Worm (Caenorhabditis elegans) whole organism, L1 larva: Measurements from ENCODE around the gene F58G6.7.

Experiments
- F16B12.6 ChIP-seq: fragments of 150-350 bp; optimal IDR thresholded peaks from 2 replicates; lab custom pipeline; 2014; ENCODE audit warnings: missing biosample characterization, missing genetic modification characterization
- aly-2 ChIP-seq: fragments of 150-350 bp; optimal IDR thresholded peaks from 2 replicates; lab custom pipeline; 2014; ENCODE audit warnings: missing biosample characterization, missing genetic modification characterization
- blmp-1 ChIP-seq: fragments of 150-350 bp; optimal IDR thresholded peaks from 2 replicates; lab custom pipeline; 2014; ENCODE audit warnings: missing biosample characterization, missing genetic modification characterization
- ceh-82 ChIP-seq, 3 experiments: fragments of 150-350 bp in 1 of 3; sonication (generic microtip) in 2 of 3; optimal IDR thresholded peaks; 2 replicates each; lab custom pipeline; 2014 to 2017; ENCODE audit warnings: missing biosample characterization in 3 of 3, missing genetic modification characterization in 3 of 3
- dsc-1 ChIP-seq: sonication (generic microtip); optimal IDR thresholded peaks from 2 replicates; lab custom pipeline; 2016; ENCODE audit warnings: mild to moderate bottlenecking, missing genetic modification characterization, missing compliant biosample characterization
- efl-1 ChIP-seq, 4 experiments: fragments of 150-350 bp; optimal IDR thresholded peaks in 3 of 4; peaks in 1 of 4; 1 replicate in 1 of 4; 2 replicates in 3 of 4; lab custom pipeline; 2014; ENCODE audit warnings: missing biosample characterization in 2 of 4, missing genetic modification characterization in 2 of 4, missing genetic modification reagents in 2 of 4
- egl-13 ChIP-seq: sonication (generic microtip); optimal IDR thresholded peaks from 2 replicates; lab custom pipeline; 2016; ENCODE audit warnings: missing genotype, missing genetic modification reagents, missing genetic modification characterization, missing compliant biosample characterization
- ets-5 ChIP-seq: fragments of 200-800 bp; sonication (Bioruptor generic); IDR thresholded peaks from 2 replicates; pipeline ENCODE4 v1.3.6; 2022; ENCODE audit warnings: missing genetic modification characterization, missing compliant biosample characterization
- fkh-10 ChIP-seq: sonication (generic microtip); optimal IDR thresholded peaks from 2 replicates; lab custom pipeline; 2017; ENCODE audit warnings: missing biosample characterization, missing genetic modification reagents, missing genetic modification characterization
- fkh-8 ChIP-seq: sonication (generic microtip); optimal IDR thresholded peaks from 2 replicates; lab custom pipeline; 2016; ENCODE audit warnings: mild to moderate bottlenecking, missing genetic modification characterization, missing compliant biosample characterization
- hlh-17 ChIP-seq: fragments of 200-800 bp; sonication (Bioruptor generic); optimal IDR thresholded peaks from 2 replicates; lab custom pipeline; 2018; ENCODE audit warnings: missing genetic modification characterization, mild to moderate bottlenecking, missing compliant biosample characterization, moderate library complexity, borderline replicate concordance
- hpl-2 ChIP-seq: fragments of 150-350 bp; optimal IDR thresholded peaks from 2 replicates; lab custom pipeline; 2014; ENCODE audit warnings: missing biosample characterization, missing genetic modification reagents, missing genetic modification characterization
- irx-1 ChIP-seq: sonication (generic microtip); optimal IDR thresholded peaks from 2 replicates; lab custom pipeline; 2016; ENCODE audit warnings: missing genetic modification characterization, missing compliant biosample characterization
- isw-1 ChIP-seq: fragments of 200-800 bp; sonication (Bioruptor generic); IDR thresholded peaks from 2 replicates; pipeline ENCODE4 v1.3.6; 2022; ENCODE audit warnings: missing genetic modification characterization, missing compliant biosample characterization
- lin-35 ChIP-seq, 2 experiments: fragments of 150-350 bp; optimal IDR thresholded peaks; 2 replicates each; lab custom pipeline; 2014; ENCODE audit warnings: missing biosample characterization in 2 of 2, missing genetic modification characterization in 2 of 2, missing genetic modification reagents in 2 of 2
- lsy-2 ChIP-seq, 2 experiments: fragments of 150-350 bp; optimal IDR thresholded peaks; 2 replicates each; lab custom pipeline; 2014; ENCODE audit warnings: missing biosample characterization in 2 of 2, missing genetic modification characterization in 2 of 2
- mdl-1 ChIP-seq, 2 experiments: fragments of 150-350 bp; optimal IDR thresholded peaks; 2 replicates each; lab custom pipeline; 2014 to 2017; ENCODE audit warnings: missing biosample characterization in 2 of 2, missing genetic modification characterization in 2 of 2, inconsistent platforms in 1 of 2
- mep-1 ChIP-seq: fragments of 150-350 bp; optimal IDR thresholded peaks from 2 replicates; lab custom pipeline; 2014; ENCODE audit warnings: missing biosample characterization, missing genetic modification characterization
- nhr-11 ChIP-seq: fragments of 150-350 bp; optimal IDR thresholded peaks from 2 replicates; lab custom pipeline; 2014; ENCODE audit warnings: missing biosample characterization, missing genetic modification characterization
- nhr-20 ChIP-seq: sonication (generic microtip); optimal IDR thresholded peaks from 2 replicates; lab custom pipeline; 2016; ENCODE audit warnings: mild to moderate bottlenecking, missing genetic modification characterization, missing compliant biosample characterization
- nhr-77 ChIP-seq: fragments of 150-350 bp; optimal IDR thresholded peaks from 2 replicates; lab custom pipeline; 2014; ENCODE audit warnings: missing biosample characterization, missing genetic modification characterization
- nhr-85 ChIP-seq: sonication (generic microtip); peaks from one replicate; lab custom pipeline; 2016; ENCODE audit warnings: missing genetic modification characterization, inconsistent platforms, missing compliant biosample characterization
- nhr-90 ChIP-seq: sonication (generic microtip); optimal IDR thresholded peaks from 2 replicates; lab custom pipeline; 2016; ENCODE audit warnings: mild to moderate bottlenecking, missing genetic modification characterization, missing compliant biosample characterization; ENCODE audit not compliant: poor library complexity
- rnt-1 ChIP-seq: sonication (generic microtip); optimal IDR thresholded peaks from 2 replicates; lab custom pipeline; 2016; ENCODE audit warnings: mild to moderate bottlenecking, missing genetic modification characterization, moderate library complexity, missing compliant biosample characterization
- snpc-4 ChIP-seq: fragments of 150-350 bp; optimal IDR thresholded peaks from 2 replicates; lab custom pipeline; 2014; ENCODE audit warnings: missing biosample characterization, missing genetic modification characterization
- sup-37 ChIP-seq: fragments of 200-800 bp; sonication (Bioruptor generic); optimal IDR thresholded peaks from 2 replicates; lab custom pipeline; 2018; ENCODE audit warnings: mild to moderate bottlenecking, missing genetic modification characterization, missing compliant biosample characterization
- swsn-7 ChIP-seq: sonication (generic microtip); optimal IDR thresholded peaks from 2 replicates; lab custom pipeline; 2016; ENCODE audit warnings: missing genetic modification characterization, missing compliant biosample characterization
- tbx-2 ChIP-seq: sonication (generic microtip); optimal IDR thresholded peaks from 2 replicates; lab custom pipeline; 2016; ENCODE audit warnings: missing genetic modification characterization, missing compliant biosample characterization
- tlp-1 ChIP-seq: fragments of 150-350 bp; optimal IDR thresholded peaks from 2 replicates; lab custom pipeline; 2014; ENCODE audit warnings: missing biosample characterization, missing genetic modification characterization
- unc-30 ChIP-seq: sonication (generic microtip); optimal IDR thresholded peaks from 2 replicates; lab custom pipeline; 2017; ENCODE audit warnings: missing biosample characterization, missing genetic modification characterization
- vab-15 ChIP-seq: sonication (generic microtip); optimal IDR thresholded peaks from 2 replicates; lab custom pipeline; 2017; ENCODE audit warnings: missing genotype, mild to moderate bottlenecking, missing genetic modification characterization, missing compliant biosample characterization
- zag-1 ChIP-seq: fragments of 150-350 bp; optimal IDR thresholded peaks from 2 replicates; lab custom pipeline; 2014; ENCODE audit warnings: missing biosample characterization, missing genetic modification characterization
- zip-4 ChIP-seq: fragments of 200-800 bp; sonication (Bioruptor generic); optimal IDR thresholded peaks from 2 replicates; lab custom pipeline; 2018; ENCODE audit warnings: mild to moderate bottlenecking, missing genetic modification characterization, moderate library complexity, missing compliant biosample characterization
- ztf-11 ChIP-seq, 2 experiments: sonication (generic microtip); optimal IDR thresholded peaks; 2 replicates each; lab custom pipeline; 2016 to 2017; ENCODE audit warnings: missing genetic modification characterization in 2 of 2, missing biosample characterization in 1 of 2, missing compliant biosample characterization in 1 of 2

F58G6.7 gene

DNA sequence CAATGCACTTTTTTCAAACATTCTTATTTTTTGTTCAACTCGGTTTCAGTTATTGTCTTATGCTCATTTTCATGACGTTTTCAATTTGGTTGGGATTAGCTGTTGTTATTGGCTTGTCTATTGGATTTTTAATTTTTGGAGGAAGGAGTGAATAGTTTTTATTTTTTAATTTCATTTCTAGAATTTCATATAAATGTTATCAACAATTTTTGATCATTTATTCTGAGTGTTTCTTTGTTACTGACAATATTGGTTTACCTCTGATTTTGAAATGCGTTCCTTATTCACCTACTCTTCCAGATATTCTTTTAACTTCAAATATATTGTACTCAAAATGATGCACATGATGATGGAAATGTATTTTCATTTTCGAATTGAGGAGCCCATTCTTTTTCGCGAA, at the start of gene F58G6.7:
Gene F58G6.7 (plus strand): TSS at position 301 of the 400 bp plus-strand sequence.
- TF ChIP-seq isw-1 (no peak), nhr-90 (tag; lab: Kevin White, UChicago) (no peak), fkh-8 (tag; lab: Kevin White, UChicago) (no peak), fkh-10 (no peak), rnt-1 (tag; lab: Kevin White, UChicago) (no peak)

DNA sequence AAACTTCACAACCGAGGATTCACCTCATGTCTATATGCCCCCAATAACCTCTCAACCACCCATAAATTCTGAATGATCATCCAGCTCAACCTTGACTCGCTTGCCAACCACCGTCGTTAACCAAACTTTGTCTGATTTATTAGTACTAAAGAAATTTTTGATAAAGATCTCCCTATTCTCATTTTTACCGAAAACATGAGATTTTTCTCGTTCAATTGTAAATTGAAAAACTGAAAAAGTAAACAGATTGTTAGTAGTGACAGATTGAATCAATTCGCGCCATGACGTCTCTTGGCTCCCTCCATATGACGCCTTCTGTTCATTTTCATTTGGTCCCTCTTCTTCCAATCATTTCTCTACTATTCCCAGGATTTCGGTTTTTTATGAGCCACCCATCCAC, 46.2 kb upstream of the F58G6.7 start:
- TF ChIP-seq nhr-20, result no peak
- no peak for TF ChIP-seq hpl-2 (GFP tag; lab: Kevin White, UChicago)
- no peak for TF ChIP-seq swsn-7 (tag; lab: Kevin White, UChicago)
- no peak for TF ChIP-seq F16B12.6 (tag; lab: Kevin White, UChicago)
- TF ChIP-seq nhr-11 (tag; lab: Kevin White, UChicago), result no peak
- TF ChIP-seq snpc-4 (tag; lab: Kevin White, UChicago), result no peak
- no peak for TF ChIP-seq lsy-2 (tag; optimal IDR thresholded peaks at IDR 0.05; lab: Kevin White, UChicago)
- no peak for TF ChIP-seq tlp-1 (tag; lab: Kevin White, UChicago)
- TF ChIP-seq egl-13, result no peak
- TF ChIP-seq vab-15, result no peak
- no peak for TF ChIP-seq mdl-1 (tag; optimal IDR thresholded peaks at IDR 0.05; lab: Kevin White, UChicago)
- TF ChIP-seq irx-1 (tag; lab: Kevin White, UChicago), result no peak
- no peak for TF ChIP-seq ceh-82 (tag; optimal IDR thresholded peaks at IDR 0.05; lab: Kevin White, UChicago)
- TF ChIP-seq tbx-2, result no peak
- TF ChIP-seq ztf-11 (tag; optimal IDR thresholded peaks at IDR 0.05; lab: Kevin White, UChicago), result no peak
- no peak for TF ChIP-seq sup-37 (GFP tag; lab: Kevin White, UChicago)
- TF ChIP-seq unc-30 (tag; lab: Kevin White, UChicago), result no peak
- no peak for TF ChIP-seq rnt-1 (tag; lab: Kevin White, UChicago)
- no peak for TF ChIP-seq lin-35 (GFP tag; optimal IDR thresholded peaks at IDR 0.05; lab: Kevin White, UChicago)
- TF ChIP-seq aly-2 (tag; lab: Kevin White, UChicago), result no peak
- TF ChIP-seq, all 84 proteins: peak for 0

ce11 chrIV:9609095-9609494, 45.0 kb upstream of the F58G6.7 start:
- TF ChIP-seq nhr-85 (tag; lab: Kevin White, UChicago) (peak; percentile 62), blmp-1 (tag; lab: Kevin White, UChicago) (peak; percentile 45), sup-37 (GFP tag; lab: Kevin White, UChicago) (no peak), mep-1 (tag; lab: Kevin White, UChicago) (no peak)
- TF ChIP-seq, all 84 proteins: peak for 2

- TF ChIP-seq nhr-77 (tag; lab: Kevin White, UChicago) (no peak), hlh-17 (GFP tag; lab: Kevin White, UChicago) (no peak), zag-1 (tag; lab: Kevin White, UChicago) (no peak), sup-37 (GFP tag; lab: Kevin White, UChicago) (no peak), nhr-11 (tag; lab: Kevin White, UChicago) (no peak), lsy-2 (tag; optimal IDR thresholded peaks at IDR 0.05; lab: Kevin White, UChicago) (no peak), efl-1 (optimal IDR thresholded peaks at IDR 0.05; lab: Kevin White, UChicago) (no peak), efl-1 (GFP tag; optimal IDR thresholded peaks at IDR 0.05 in 1 of 2; lab: Kevin White, UChicago) (no peak)
These were observed 43.2 kb upstream of the F58G6.7 start for ce11 chrIV:9610923-9611322.

- TF ChIP-seq efl-1 (optimal IDR thresholded peaks at IDR 0.05; lab: Kevin White, UChicago) (no peak), efl-1 (GFP tag; optimal IDR thresholded peaks at IDR 0.05 in 1 of 2; lab: Kevin White, UChicago) (peak in 1 of 2 experiments; percentile 49), ets-5 (GFP tag; lab: Robert Waterston, UW) (no peak), zip-4 (no peak), dsc-1 (no peak)
These were observed 41.0 kb upstream of the F58G6.7 start for ce11 chrIV:9613072-9613590.
